Fruit fly (Drosophila melanogaster) whole organism, wandering third instar larva: ENCODE results near the gene Rsf1.

ENCODE experiments used
- CG32264 ChIP-seq: fragments of 200-800 bp; sonication (Bioruptor generic); optimal IDR thresholded peaks from 2 replicates; lab custom pipeline; 2016; ENCODE audit warnings: missing biosample characterization, missing genetic modification characterization
- CG9705 ChIP-seq: fragments of 200-800 bp; sonication (Bioruptor generic); optimal IDR thresholded peaks from 2 replicates; lab custom pipeline; 2018; ENCODE audit warnings: missing biosample characterization, mild to moderate bottlenecking, missing genetic modification characterization
- CrebA ChIP-seq: fragments of 200-800 bp; sonication (Bioruptor generic); optimal IDR thresholded peaks from 2 replicates; lab custom pipeline; 2016; ENCODE audit warnings: missing biosample characterization, mild to moderate bottlenecking, missing genetic modification characterization, borderline replicate concordance
- Dfd ChIP-seq: fragments of >200 bp; optimal IDR thresholded peaks from 2 replicates; lab custom pipeline; 2017; ENCODE audit warnings: missing biosample characterization, missing genetic modification characterization
- Dif ChIP-seq: fragments of 200-275, 200-300 bp; sonication (Bioruptor generic); optimal IDR thresholded peaks from 2 replicates; lab custom pipeline; 2018; ENCODE audit warnings: missing biosample characterization, missing genetic modification characterization; ENCODE audit not compliant: partially characterized antibody
- GATAd ChIP-seq: sonication (Bioruptor generic); optimal IDR thresholded peaks from 2 replicates; lab custom pipeline; 2016; ENCODE audit warnings: missing biosample characterization, missing genetic modification characterization
- HLH106 ChIP-seq: fragments of 200-800 bp; optimal IDR thresholded peaks from 3 replicates; lab custom pipeline; 2019; ENCODE audit warnings: missing biosample characterization, mild to moderate bottlenecking, missing genetic modification characterization, moderate library complexity
- Hnf4 ChIP-seq: fragments of 200-800 bp; sonication (Bioruptor generic); optimal IDR thresholded peaks from 2 replicates; lab custom pipeline; 2016; ENCODE audit warnings: missing biosample characterization, mild to moderate bottlenecking, missing genetic modification characterization
- Hr78 ChIP-seq: fragments of >200 bp; optimal IDR thresholded peaks from 2 replicates; lab custom pipeline; 2017; ENCODE audit warnings: missing biosample characterization, missing genetic modification characterization
- Hr83 ChIP-seq: fragments of 200-300 bp; sonication (Bioruptor generic); optimal IDR thresholded peaks from 2 replicates; lab custom pipeline; 2016; ENCODE audit warnings: missing biosample characterization, mild to moderate bottlenecking, missing genetic modification characterization, moderate library complexity; ENCODE audit not compliant: poor library complexity, severe bottlenecking
- Mio ChIP-seq: sonication (Bioruptor generic); optimal IDR thresholded peaks from 2 replicates; lab custom pipeline; 2016; ENCODE audit warnings: missing biosample characterization, missing genetic modification characterization
- Myc ChIP-seq: fragments of >200 bp; optimal IDR thresholded peaks from 2 replicates; lab custom pipeline; 2017
- N ChIP-seq: fragments of >200 bp; optimal IDR thresholded peaks from 2 replicates; lab custom pipeline; 2018; ENCODE audit warnings: missing biosample characterization, missing external identifiers, missing genetic modification characterization
- OdsH ChIP-seq: fragments of 200-800 bp; sonication (Bioruptor generic); optimal IDR thresholded peaks from 2 replicates; lab custom pipeline; 2016; ENCODE audit warnings: missing biosample characterization, mild to moderate bottlenecking, missing genetic modification characterization
- Rel ChIP-seq, 2 experiments: fragments of 200-800 bp; sonication (Bioruptor generic) in 1 of 2; optimal IDR thresholded peaks; 2 replicates in 1 of 2; 3 replicates in 1 of 2; lab custom pipeline; 2016 to 2019; ENCODE audit warnings: mild to moderate bottlenecking in 2 of 2, missing biosample characterization in 2 of 2, missing genetic modification characterization in 2 of 2, moderate library complexity in 1 of 2
- Sp1 ChIP-seq: fragments of 200-800 bp; sonication (Bioruptor generic); optimal IDR thresholded peaks from 3 replicates; lab custom pipeline; 2019; ENCODE audit warnings: missing biosample characterization, mild to moderate bottlenecking, missing genetic modification characterization, moderate library complexity
- br ChIP-seq: fragments of 200-800 bp; sonication (Bioruptor generic); optimal IDR thresholded peaks from 2 replicates; lab custom pipeline; 2016; ENCODE audit warnings: missing biosample characterization, missing genetic modification characterization
- brk ChIP-seq: fragments of 200-800 bp; sonication (Bioruptor generic); optimal IDR thresholded peaks from 2 replicates; lab custom pipeline; 2016; ENCODE audit warnings: missing biosample characterization, mild to moderate bottlenecking, missing genetic modification characterization
- dsf ChIP-seq: sonication (Bioruptor generic); optimal IDR thresholded peaks from 2 replicates; lab custom pipeline; 2016; ENCODE audit warnings: missing biosample characterization, missing genetic modification characterization, borderline replicate concordance
- ey ChIP-seq: fragments of 200-800 bp; sonication (Bioruptor generic); optimal IDR thresholded peaks from 2 replicates; lab custom pipeline; 2016; ENCODE audit warnings: missing biosample characterization, missing genetic modification characterization
- foxo ChIP-seq, 2 experiments: fragments of 200-800 bp; sonication (Bioruptor generic); optimal IDR thresholded peaks; 2 replicates in 1 of 2; 3 replicates in 1 of 2; lab custom pipeline; 2016 to 2017; ENCODE audit warnings: missing biosample characterization in 2 of 2, missing genetic modification characterization in 2 of 2
- fru ChIP-seq: fragments of 200-800 bp; sonication (Bioruptor generic); optimal IDR thresholded peaks from 3 replicates; lab custom pipeline; 2016; ENCODE audit warnings: missing biosample characterization, mild to moderate bottlenecking, missing genetic modification characterization
- jim ChIP-seq: fragments of 175-275, 200-325 bp; sonication (Bioruptor generic); optimal IDR thresholded peaks from 2 replicates; lab custom pipeline; 2016; ENCODE audit warnings: missing biosample characterization, mild to moderate bottlenecking, missing genetic modification characterization
- psq ChIP-seq: fragments of 200-800 bp; sonication (Bioruptor generic); optimal IDR thresholded peaks from 3 replicates; lab custom pipeline; 2017; ENCODE audit warnings: missing biosample characterization, mild to moderate bottlenecking, missing genetic modification characterization, moderate library complexity
- sage ChIP-seq: fragments of 200-800 bp; sonication (Bioruptor generic); optimal IDR thresholded peaks from 2 replicates; lab custom pipeline; 2016; ENCODE audit warnings: missing biosample characterization, mild to moderate bottlenecking, missing genetic modification characterization
- sv ChIP-seq: fragments of 200-800 bp; sonication (Bioruptor generic); optimal IDR thresholded peaks from 3 replicates; lab custom pipeline; 2016; ENCODE audit warnings: missing biosample characterization, missing genetic modification characterization
- tai ChIP-seq: sonication (Bioruptor generic); optimal IDR thresholded peaks from 2 replicates; lab custom pipeline; 2016; ENCODE audit warnings: missing biosample characterization, missing genetic modification characterization
- usp ChIP-seq: fragments of >200 bp; optimal IDR thresholded peaks from 2 replicates; lab custom pipeline; 2017; ENCODE audit warnings: missing biosample characterization, missing genetic modification characterization

Gene Rsf1

dm6 chr2L:10299810-10300147, 36.4 kb upstream of the Rsf1 start, which contains the start of gene CYLD (continued):
- no peak for TF ChIP-seq Hr78 (GFP tag; lab: Kevin White, UChicago)

- TF ChIP-seq sage (peak; percentile 37), jim (GFP tag; lab: Kevin White, UChicago) (no peak)
- TF ChIP-seq, all 38 proteins: peak for 1
Observed at dm6 chr2L:10299077-10299809, 35.9 kb upstream of the Rsf1 start.

dm6 chr2L:10298306-10298705, 35.0 kb upstream of the Rsf1 start:
- TF ChIP-seq Dif: peak; percentile 72
- TF ChIP-seq ey (GFP tag; lab: Kevin White, UChicago): no peak
- no peak for TF ChIP-seq psq (GFP tag; lab: Kevin White, UChicago)
- peak; percentile 33 for TF ChIP-seq N
- no peak for TF ChIP-seq jim (GFP tag; lab: Kevin White, UChicago)
- TF ChIP-seq, all 38 proteins: peak for 2

- TF ChIP-seq usp (GFP tag; lab: Kevin White, UChicago) (no peak), Myc (lab: Kevin White, UChicago) (no peak), tai (GFP tag; lab: Kevin White, UChicago) (no peak), foxo (GFP tag; optimal IDR thresholded peaks at IDR 0.05; lab: Kevin White, UChicago) (no peak), CG9705 (GFP tag; lab: Kevin White, UChicago) (no peak), GATAd (GFP tag; lab: Kevin White, UChicago) (no peak), fru (GFP tag; lab: Kevin White, UChicago) (no peak), Dfd (GFP tag; lab: Kevin White, UChicago) (no peak), ey (GFP tag; lab: Kevin White, UChicago) (no peak), dsf (GFP tag; lab: Kevin White, UChicago) (no peak), Mio (GFP tag; lab: Kevin White, UChicago) (no peak), Sp1 (GFP tag; lab: Kevin White, UChicago) (no peak), Hnf4 (GFP tag; lab: Kevin White, UChicago) (no peak), Rel (GFP tag; optimal IDR thresholded peaks at IDR 0.05; lab: Kevin White, UChicago) (no peak), Rel (tag; optimal IDR thresholded peaks at IDR 0.05; lab: Kevin White, UChicago) (no peak), OdsH (GFP tag; lab: Kevin White, UChicago) (no peak), br (GFP tag; lab: Kevin White, UChicago) (no peak), CrebA (GFP tag; lab: Kevin White, UChicago) (no peak), HLH106 (tag; lab: Kevin White, UChicago) (no peak)
Observed at dm6 chr2L:10294798-10295669, 31.7 kb upstream of the Rsf1 start, which contains the start of gene Hand. Gene Hand (minus strand): TSS chr2L:10295385.

dm6 chr2L:10292066-10292560, 28.8 kb upstream of the Rsf1 start, which contains the start of gene Ufd4:
Gene Ufd4 (minus strand): TSS chr2L:10292365.
- TF ChIP-seq brk: no peak
- TF ChIP-seq dsf (GFP tag; lab: Kevin White, UChicago): no peak
- TF ChIP-seq Hnf4 (GFP tag; lab: Kevin White, UChicago): no peak
- TF ChIP-seq CG32264 (GFP tag; lab: Kevin White, UChicago): peak; percentile 36
- peak; percentile 70 for TF ChIP-seq Hr83 (GFP tag; lab: Kevin White, UChicago)
- TF ChIP-seq OdsH (GFP tag; lab: Kevin White, UChicago): peak; percentile 37
- TF ChIP-seq sv (GFP tag; lab: Kevin White, UChicago): peak; percentile 44
- TF ChIP-seq CG9705 (GFP tag; lab: Kevin White, UChicago): peak; percentile 32
- TF ChIP-seq Dfd (GFP tag; lab: Kevin White, UChicago): no peak
